Fruit fly (Drosophila melanogaster) whole organism, embryonic: ENCODE data around the gene Son.
A peak's percentile ranks its signal among the peaks of the same experiment; 100 is the strongest.

Experiments
- Awh ChIP-seq: fragments of 200-800 bp; sonication (Bioruptor generic); IDR thresholded peaks from 2 replicates; pipeline ENCODE4, ENCODE4 v1.3.6; 2022; ENCODE audit warnings: missing biosample characterization, missing genetic modification characterization
- CG10147 ChIP-seq: fragments of 200-800 bp; sonication (Bioruptor generic); optimal IDR thresholded peaks from 2 replicates; lab custom pipeline; 2019; ENCODE audit warnings: missing biosample characterization, mild to moderate bottlenecking, missing genetic modification characterization, moderate library complexity
- CG11456 ChIP-seq: fragments of 200-800 bp; sonication (Bioruptor generic); IDR thresholded peaks from 3 replicates; pipeline ENCODE4 v1.3.6; 2022; ENCODE audit warnings: missing biosample characterization, missing genetic modification characterization
- CG17829 ChIP-seq: fragments of 200-800 bp; optimal IDR thresholded peaks from 2 replicates; lab custom pipeline; 2019; ENCODE audit warnings: missing biosample characterization, mild to moderate bottlenecking, missing genetic modification characterization, moderate library complexity
- CG18599 ChIP-seq: fragments of 200-800 bp; sonication (Bioruptor generic); optimal IDR thresholded peaks from 3 replicates; lab custom pipeline; 2017; ENCODE audit warnings: missing biosample characterization, missing genetic modification characterization, mild to moderate bottlenecking, moderate library complexity, missing genetic modification reagents
- CG18764 ChIP-seq: fragments of 200-800 bp; sonication (Bioruptor generic); optimal IDR thresholded peaks from 3 replicates; lab custom pipeline; 2016; ENCODE audit warnings: missing biosample characterization, missing genetic modification characterization
- CG2678 ChIP-seq: fragments of 200-800 bp; sonication (Bioruptor generic); optimal IDR thresholded peaks from 3 replicates; lab custom pipeline; 2019; ENCODE audit warnings: missing biosample characterization, mild to moderate bottlenecking, missing genetic modification characterization, moderate library complexity
- CG31224 ChIP-seq: fragments of 200-800 bp; sonication (Bioruptor generic); IDR thresholded peaks from 2 replicates; pipeline ENCODE4 v1.3.6; 2022; ENCODE audit warnings: missing biosample characterization, missing genetic modification characterization
- CG32532 ChIP-seq: fragments of 200-800 bp; sonication (Bioruptor generic); IDR thresholded peaks from 2 replicates; pipeline ENCODE4 v1.3.6; 2022; ENCODE audit warnings: missing biosample characterization, missing genetic modification characterization
- CG4404 ChIP-seq: fragments of 200-800 bp; sonication (Bioruptor generic); IDR thresholded peaks from 2 replicates; pipeline ENCODE4 v1.3.6; 2022; ENCODE audit warnings: missing biosample characterization, missing genetic modification characterization
- CG4707 ChIP-seq: fragments of 200-800 bp; sonication (Bioruptor generic); optimal IDR thresholded peaks from 2 replicates; lab custom pipeline; 2018; ENCODE audit warnings: missing biosample characterization, mild to moderate bottlenecking, missing genetic modification characterization, moderate library complexity
- CG6175 ChIP-seq: fragments of 200-800 bp; sonication (Bioruptor generic); IDR thresholded peaks from 3 replicates; pipeline ENCODE4 v1.3.6; 2022; ENCODE audit warnings: missing biosample characterization, missing genetic modification characterization
- CG7372 ChIP-seq: fragments of 200-800 bp; sonication (Bioruptor generic); IDR thresholded peaks from 2 replicates; pipeline ENCODE4 v1.3.6; 2022; ENCODE audit warnings: missing biosample characterization, missing genetic modification characterization
- CG9817 ChIP-seq: fragments of 200-800 bp; sonication (Bioruptor generic); optimal IDR thresholded peaks from 2 replicates; lab custom pipeline; 2018; ENCODE audit warnings: missing biosample characterization, mild to moderate bottlenecking, missing genetic modification characterization, moderate library complexity
- Doc3 ChIP-seq: fragments of 200-800 bp; sonication (Bioruptor generic); IDR thresholded peaks from 3 replicates; pipeline ENCODE4 v1.3.6; 2022; ENCODE audit warnings: missing biosample characterization, missing genetic modification characterization; ENCODE audit not compliant: partially characterized antibody
- Dref ChIP-seq: fragments of 200-800 bp; sonication (Bioruptor generic); IDR thresholded peaks from 2 replicates; pipeline ENCODE4 v1.3.6; 2022; ENCODE audit warnings: missing biosample characterization, missing genetic modification characterization
- Fer2 ChIP-seq: fragments of 200-800 bp; sonication (Bioruptor generic); optimal IDR thresholded peaks from 2 replicates; lab custom pipeline; 2018; ENCODE audit warnings: missing biosample characterization, mild to moderate bottlenecking, missing genetic modification characterization, moderate library complexity
- Mes4 ChIP-seq: fragments of 200-800 bp; sonication (Bioruptor generic); optimal IDR thresholded peaks from 2 replicates; lab custom pipeline; 2016; ENCODE audit warnings: missing biosample characterization, missing genetic modification characterization
- NC2β ChIP-seq: fragments of 200-800 bp; sonication (Bioruptor generic); optimal IDR thresholded peaks from 2 replicates; lab custom pipeline; 2016; ENCODE audit warnings: missing biosample characterization, missing genetic modification characterization
- NFAT ChIP-seq: fragments of 200-800 bp; sonication (Bioruptor generic); IDR thresholded peaks from 2 replicates; pipeline ENCODE4 v1.3.6; 2022; ENCODE audit warnings: missing biosample characterization, missing genetic modification characterization
- Neu2 ChIP-seq: fragments of 200-800 bp; sonication (Bioruptor generic); optimal IDR thresholded peaks from 3 replicates; lab custom pipeline; 2016; ENCODE audit warnings: missing biosample characterization, missing genetic modification characterization, borderline replicate concordance
- Oli ChIP-seq: fragments of 200-800 bp; sonication (Bioruptor generic); optimal IDR thresholded peaks from 2 replicates; lab custom pipeline; 2018; ENCODE audit warnings: missing biosample characterization, mild to moderate bottlenecking, missing genetic modification characterization, moderate library complexity
- Ravus ChIP-seq: fragments of 200-800 bp; sonication (Bioruptor generic); IDR thresholded peaks from 2 replicates; pipeline ENCODE4 v1.3.6; 2022; ENCODE audit warnings: missing biosample characterization, missing genetic modification characterization
- Sry-δ ChIP-seq: fragments of 200-800 bp; sonication (Bioruptor generic); optimal IDR thresholded peaks from 2 replicates; lab custom pipeline; 2016; ENCODE audit warnings: missing biosample characterization, missing genetic modification characterization
- Vsx1 ChIP-seq: fragments of 200-800 bp; sonication (Bioruptor generic); optimal IDR thresholded peaks from 2 replicates; lab custom pipeline; 2017; ENCODE audit warnings: missing biosample characterization, mild to moderate bottlenecking, missing genetic modification characterization, missing genetic modification reagents
- Xrp1 ChIP-seq: fragments of 200-800 bp; sonication (Bioruptor generic); IDR thresholded peaks from 2 replicates; pipeline ENCODE4 v1.3.6; 2022; ENCODE audit warnings: missing biosample characterization, missing genetic modification characterization
- al ChIP-seq: fragments of 200-800 bp; sonication (Bioruptor generic); IDR thresholded peaks from 2 replicates; pipeline ENCODE4 v1.3.6; 2022; ENCODE audit warnings: missing biosample characterization, missing genetic modification characterization
- ap ChIP-seq: fragments of 200-800 bp; sonication (Bioruptor generic); IDR thresholded peaks from 2 replicates; pipeline ENCODE4 v1.3.6; 2022; ENCODE audit warnings: missing biosample characterization, missing genetic modification characterization
- ara ChIP-seq: fragments of 200-800 bp; sonication (Bioruptor generic); IDR thresholded peaks from 2 replicates; pipeline ENCODE4 v1.3.6; 2022; ENCODE audit warnings: missing biosample characterization, missing genetic modification characterization
- ash1 ChIP-seq: fragments of 200-800 bp; sonication (Bioruptor generic); optimal IDR thresholded peaks from 2 replicates; lab custom pipeline; 2018; ENCODE audit warnings: missing biosample characterization, mild to moderate bottlenecking, missing genetic modification characterization
- da ChIP-seq: fragments of 200-800 bp; sonication (Bioruptor generic); optimal IDR thresholded peaks from 2 replicates; lab custom pipeline; 2016; ENCODE audit warnings: missing biosample characterization, missing genetic modification characterization
- dan ChIP-seq: fragments of 200-800 bp; sonication (Bioruptor generic); IDR thresholded peaks from 2 replicates; pipeline ENCODE4 v1.3.6; 2022; ENCODE audit warnings: missing biosample characterization, missing genetic modification characterization
- ind ChIP-seq: fragments of 200-800 bp; sonication (Bioruptor generic); optimal IDR thresholded peaks from 3 replicates; lab custom pipeline; 2016; ENCODE audit warnings: missing biosample characterization, missing genetic modification characterization
- insv ChIP-seq, 2 experiments: fragments of 200-800 bp; sonication (Bioruptor generic); optimal IDR thresholded peaks; 3 replicates each; lab custom pipeline; 2016 to 2018; ENCODE audit warnings: missing biosample characterization in 2 of 2, missing genetic modification characterization in 2 of 2
- kah ChIP-seq: fragments of 200-800 bp; sonication (Bioruptor generic); optimal IDR thresholded peaks from 2 replicates; lab custom pipeline; 2018; ENCODE audit warnings: missing biosample characterization, mild to moderate bottlenecking, missing genetic modification characterization
- lola ChIP-seq, 3 experiments: fragments of >200 bp in 2 of 3; fragments of 200-800 bp in 1 of 3; sonication (Bioruptor generic) in 1 of 3; optimal IDR thresholded peaks; 2 replicates each; lab custom pipeline; 2017 to 2019; ENCODE audit warnings: missing biosample characterization in 3 of 3, missing genetic modification characterization in 3 of 3, mild to moderate bottlenecking in 1 of 3, moderate library complexity in 1 of 3
- nerfin-1 ChIP-seq: fragments of 200-800 bp; sonication (Bioruptor generic); optimal IDR thresholded peaks from 3 replicates; lab custom pipeline; 2019; ENCODE audit warnings: missing biosample characterization, mild to moderate bottlenecking, missing genetic modification characterization, moderate library complexity
- pb ChIP-seq: fragments of 200-800 bp; sonication (Bioruptor generic); optimal IDR thresholded peaks from 3 replicates; lab custom pipeline; 2016; ENCODE audit warnings: missing biosample characterization, missing genetic modification characterization
- pnt ChIP-seq: fragments of 200-800 bp; sonication (Bioruptor generic); optimal IDR thresholded peaks from 3 replicates; lab custom pipeline; 2016; ENCODE audit warnings: missing biosample characterization, missing genetic modification characterization
- psq ChIP-seq: fragments of 200-800 bp; sonication (Bioruptor generic); optimal IDR thresholded peaks from 2 replicates; lab custom pipeline; 2017; ENCODE audit warnings: missing biosample characterization, missing genetic modification characterization
- sna ChIP-seq: fragments of 200-800 bp; sonication (Bioruptor generic); IDR thresholded peaks from 2 replicates; pipeline ENCODE4 v1.3.6; 2022; ENCODE audit warnings: missing biosample characterization, missing genetic modification characterization; ENCODE audit not compliant: partially characterized antibody
- sug ChIP-seq: fragments of 200-800 bp; optimal IDR thresholded peaks from 2 replicates; lab custom pipeline; 2019; ENCODE audit warnings: missing biosample characterization, mild to moderate bottlenecking, missing genetic modification characterization, moderate library complexity
- tll ChIP-seq, 2 experiments: fragments of 200-800 bp in 1 of 2; fragments of >200 bp in 1 of 2; sonication (Bioruptor generic) in 1 of 2; optimal IDR thresholded peaks; 2 replicates each; lab custom pipeline; 2017 to 2019; ENCODE audit warnings: missing biosample characterization in 2 of 2, missing genetic modification characterization in 2 of 2, mild to moderate bottlenecking in 1 of 2, moderate library complexity in 1 of 2
- tna ChIP-seq: fragments of 200-800 bp; sonication (Bioruptor generic); IDR thresholded peaks from 2 replicates; pipeline ENCODE4 v1.3.6; 2022; ENCODE audit warnings: missing biosample characterization, missing genetic modification characterization; ENCODE audit not compliant: partially characterized antibody
- tup ChIP-seq: fragments of 200-800 bp; sonication (Bioruptor generic); optimal IDR thresholded peaks from 2 replicates; lab custom pipeline; 2016; ENCODE audit warnings: missing biosample characterization, mild to moderate bottlenecking, missing genetic modification characterization, moderate library complexity
- wek ChIP-seq: fragments of 200-800 bp; sonication (Bioruptor generic); optimal IDR thresholded peaks from 3 replicates; lab custom pipeline; 2018; ENCODE audit warnings: missing biosample characterization, mild to moderate bottlenecking, missing genetic modification characterization, moderate library complexity
- z ChIP-seq: fragments of 200-800 bp; sonication (Bioruptor generic); IDR thresholded peaks from 3 replicates; pipeline ENCODE4 v1.3.6; 2022; ENCODE audit warnings: missing biosample characterization, missing genetic modification characterization

Son gene

dm6 chr3R:9533181-9534124, 44.4 kb upstream of the Son start (continued):
- peak; percentile 39; the same call in 1 of the 2 replicates for TF ChIP-seq dan (GFP tag; lab: Robert Waterston, UW)
- peak; percentile 99 for TF ChIP-seq CG2678 (tag; lab: Kevin White, UChicago)
- 0 out of 3 replicates have a peak, but pooled peaks have one; percentile 19 for TF ChIP-seq Doc3 (GFP tag; lab: Robert Waterston, UW)
- TF ChIP-seq pnt (GFP tag; lab: Kevin White, UChicago), result peak; percentile 91
- peak; percentile 56 for TF ChIP-seq NFAT
- peak; percentile 77 for TF ChIP-seq ara
- peak in 1 of 3 experiments; percentile 95 for TF ChIP-seq lola (GFP tag; optimal IDR thresholded peaks at IDR 0.05; lab: Kevin White, UChicago)
- peak; percentile 86 for TF ChIP-seq CG4404 (GFP tag; lab: Robert Waterston, UW)
- TF ChIP-seq CG31224 (GFP tag; lab: Robert Waterston, UW), result peak; percentile 81; the same call in 1 of the 2 replicates
- peak; percentile 41 for TF ChIP-seq Sry-δ
- peak; percentile 33 for TF ChIP-seq ash1 (GFP tag; lab: Kevin White, UChicago)
- peak; percentile 97 for TF ChIP-seq CG18599 (GFP tag; lab: Kevin White, UChicago)
- peak; percentile 93 for TF ChIP-seq CG18764 (GFP tag; lab: Kevin White, UChicago)
- peak; percentile 92 for TF ChIP-seq CG32532
- 0 out of 3 replicates have a peak, but pooled peaks have one; percentile 5 for TF ChIP-seq z (GFP tag; lab: Robert Waterston, UW)
- TF ChIP-seq kah (GFP tag; lab: Kevin White, UChicago), result peak; percentile 90
- TF ChIP-seq CG11456 (GFP tag; lab: Robert Waterston, UW), result peak; percentile 86
- peak; percentile 96 for TF ChIP-seq ind (GFP tag; lab: Kevin White, UChicago)
- TF ChIP-seq ap (GFP tag; lab: Robert Waterston, UW), result peak; percentile 63
- peak; percentile 91 for TF ChIP-seq pb (GFP tag; lab: Kevin White, UChicago)
- peak; percentile 89 for TF ChIP-seq Mes4
- TF ChIP-seq sna (GFP tag; lab: Robert Waterston, UW), result no peak
- TF ChIP-seq Xrp1 (GFP tag; lab: Robert Waterston, UW), result peak; percentile 85
- TF ChIP-seq psq, result peak; percentile 65
- TF ChIP-seq da, result peak; percentile 66
- peak; percentile 91 for TF ChIP-seq CG9817 (tag; lab: Kevin White, UChicago)
- peak; percentile 86 for TF ChIP-seq al
- TF ChIP-seq insv (GFP tag; optimal IDR thresholded peaks at IDR 0.05; lab: Kevin White, UChicago), result peak; percentile 40 to 78
- TF ChIP-seq sug, result peak; percentile 93
- no peak for TF ChIP-seq tna
- peak; percentile 82 for TF ChIP-seq CG6175 (GFP tag; lab: Robert Waterston, UW)
- TF ChIP-seq tup, result peak; percentile 65
- TF ChIP-seq Ravus (GFP tag; lab: Robert Waterston, UW), result peak; percentile 56
- peak; percentile 92 for TF ChIP-seq CG7372 (GFP tag; lab: Robert Waterston, UW)
- TF ChIP-seq CG10147 (GFP tag; lab: Kevin White, UChicago), result peak; percentile 97
- peak; percentile 81 for TF ChIP-seq CG4707
- TF ChIP-seq Vsx1 (GFP tag; lab: Kevin White, UChicago), result peak; percentile 93
- TF ChIP-seq nerfin-1 (tag; lab: Kevin White, UChicago), result peak; percentile 94
- peak; percentile 96 for TF ChIP-seq CG17829 (tag; lab: Kevin White, UChicago)
- TF ChIP-seq Awh (GFP tag; lab: Robert Waterston, UW), result peak; percentile 66; the same call in 1 of the 2 replicates
- peak; percentile 98 for TF ChIP-seq Oli
- TF ChIP-seq Fer2 (tag; lab: Kevin White, UChicago), result peak; percentile 85
- TF ChIP-seq Neu2 (GFP tag; lab: Kevin White, UChicago), result peak; percentile 82
- TF ChIP-seq wek (GFP tag; lab: Kevin White, UChicago), result peak; percentile 62
- TF ChIP-seq Dref, result no peak
- peak; percentile 83 for TF ChIP-seq NC2β (GFP tag; lab: Kevin White, UChicago)
- peak in 1 of 2 experiments; percentile 38 for TF ChIP-seq tll (GFP tag; optimal IDR thresholded peaks at IDR 0.05; lab: Kevin White, UChicago)
